Fruit fly (Drosophila melanogaster) whole organism, prepupa: ENCODE results near the gene B9d2.

ENCODE experiments used
- Blimp-1 ChIP-seq: fragments of 200-800 bp; sonication (Bioruptor generic); optimal IDR thresholded peaks from 3 replicates; lab custom pipeline; 2017; ENCODE audit warnings: missing biosample characterization, missing genetic modification characterization, mild to moderate bottlenecking, moderate library complexity, missing genetic modification reagents
- CG11762 ChIP-seq: fragments of 200-800 bp; sonication (Bioruptor generic); optimal IDR thresholded peaks from 3 replicates; lab custom pipeline; 2016; ENCODE audit warnings: missing biosample characterization, missing genetic modification characterization; ENCODE audit not compliant: insufficient read depth
- CG11902 ChIP-seq: fragments of 200-800 bp; sonication (Bioruptor generic); optimal IDR thresholded peaks from 3 replicates; lab custom pipeline; 2016; ENCODE audit warnings: missing biosample characterization, missing genetic modification characterization
- CG15336 ChIP-seq: fragments of 200-800 bp; sonication (Bioruptor generic); IDR thresholded peaks from 2 replicates; pipeline ENCODE4 v1.3.6; 2022; ENCODE audit warnings: missing biosample characterization, missing genetic modification characterization
- CG1621 ChIP-seq: fragments of 200-800 bp; sonication (Bioruptor generic); optimal IDR thresholded peaks from 3 replicates; lab custom pipeline; 2018; ENCODE audit warnings: missing biosample characterization, mild to moderate bottlenecking, missing genetic modification characterization
- CG16779 ChIP-seq: fragments of 200-800 bp; sonication (Bioruptor generic); optimal IDR thresholded peaks from 3 replicates; lab custom pipeline; 2017; ENCODE audit warnings: missing biosample characterization, mild to moderate bottlenecking, missing genetic modification characterization
- CG3032 ChIP-seq: fragments of 200-800 bp; optimal IDR thresholded peaks from 2 replicates; lab custom pipeline; 2019; ENCODE audit warnings: missing biosample characterization, mild to moderate bottlenecking, missing genetic modification characterization, moderate library complexity
- CG31627 ChIP-seq: fragments of 200-800 bp; sonication (Bioruptor generic); optimal IDR thresholded peaks from 3 replicates; lab custom pipeline; 2016; ENCODE audit warnings: missing biosample characterization, missing genetic modification characterization
- CG32006 ChIP-seq: fragments of 200-800 bp; sonication (Bioruptor generic); optimal IDR thresholded peaks from 3 replicates; lab custom pipeline; 2017; ENCODE audit warnings: missing biosample characterization, mild to moderate bottlenecking, missing genetic modification characterization
- CG34406 ChIP-seq: fragments of 200-800 bp; sonication (Bioruptor generic); optimal IDR thresholded peaks from 3 replicates; lab custom pipeline; 2016; ENCODE audit warnings: missing biosample characterization, missing genetic modification characterization
- CG6163 ChIP-seq: fragments of 200-800 bp; sonication (Bioruptor generic); IDR thresholded peaks from 3 replicates; pipeline ENCODE4 v1.3.6; 2022; ENCODE audit warnings: missing biosample characterization, missing genetic modification characterization
- CG6276 ChIP-seq: fragments of 200-800 bp; sonication (Bioruptor generic); optimal IDR thresholded peaks from 2 replicates; lab custom pipeline; 2017; ENCODE audit warnings: missing biosample characterization, mild to moderate bottlenecking, missing genetic modification characterization
- CG6808 ChIP-seq: fragments of 200-800 bp; sonication (Bioruptor generic); optimal IDR thresholded peaks from 3 replicates; lab custom pipeline; 2017; ENCODE audit warnings: missing biosample characterization, missing genetic modification characterization, mild to moderate bottlenecking, moderate library complexity, missing genetic modification reagents
- CG6854 ChIP-seq: fragments of 200-800 bp; sonication (Bioruptor generic); optimal IDR thresholded peaks from 2 replicates; lab custom pipeline; 2017; ENCODE audit warnings: missing biosample characterization, mild to moderate bottlenecking, missing genetic modification characterization
- CG7368 ChIP-seq: fragments of 200-800 bp; sonication (Bioruptor generic); optimal IDR thresholded peaks from 3 replicates; lab custom pipeline; 2016; ENCODE audit warnings: missing biosample characterization, missing genetic modification characterization
- CG8119 ChIP-seq: fragments of 200-800 bp; sonication (Bioruptor generic); IDR thresholded peaks from 3 replicates; pipeline ENCODE4 v1.3.6; 2022; ENCODE audit warnings: missing biosample characterization, missing genetic modification characterization
- CG8632 ChIP-seq: fragments of 200-800 bp; sonication (Bioruptor generic); optimal IDR thresholded peaks from 3 replicates; lab custom pipeline; 2016; ENCODE audit warnings: missing biosample characterization, missing genetic modification characterization
- CG9139 ChIP-seq: fragments of 200-800 bp; sonication (Bioruptor generic); optimal IDR thresholded peaks from 3 replicates; lab custom pipeline; 2017; ENCODE audit warnings: missing biosample characterization, mild to moderate bottlenecking, missing genetic modification characterization
- Eip75B ChIP-seq: fragments of 200-800 bp; sonication (Bioruptor generic); optimal IDR thresholded peaks from 3 replicates; lab custom pipeline; 2016; ENCODE audit warnings: missing biosample characterization, missing genetic modification characterization
- Eip78C ChIP-seq: fragments of 200-800 bp; sonication (Bioruptor generic); peaks from one replicate; lab custom pipeline; 2016; ENCODE audit warnings: missing biosample characterization, missing genetic modification characterization
- Ets21C ChIP-seq: fragments of 200-800 bp; sonication (Bioruptor generic); optimal IDR thresholded peaks from 3 replicates; lab custom pipeline; 2016; ENCODE audit warnings: missing biosample characterization, missing genetic modification characterization
- Ets96B ChIP-seq: fragments of 200-800 bp; optimal IDR thresholded peaks from 2 replicates; lab custom pipeline; 2019; ENCODE audit warnings: missing biosample characterization, mild to moderate bottlenecking, missing genetic modification characterization, moderate library complexity
- Hr38 ChIP-seq: sonication (Bioruptor generic); optimal IDR thresholded peaks from 2 replicates; lab custom pipeline; 2016; ENCODE audit warnings: missing biosample characterization, missing genetic modification characterization
- Lpt ChIP-seq: fragments of 200-800 bp; sonication (Bioruptor generic); optimal IDR thresholded peaks from 3 replicates; lab custom pipeline; 2016; ENCODE audit warnings: missing biosample characterization, missing genetic modification characterization
- Met ChIP-seq: fragments of 200-800 bp; sonication (Bioruptor generic); optimal IDR thresholded peaks from 3 replicates; lab custom pipeline; 2016; ENCODE audit warnings: missing biosample characterization, missing genetic modification characterization
- OdsH ChIP-seq: fragments of 200-800 bp; sonication (Bioruptor generic); optimal IDR thresholded peaks from 3 replicates; lab custom pipeline; 2016; ENCODE audit warnings: missing biosample characterization, missing genetic modification characterization
- Sox102F ChIP-seq: fragments of 200-800 bp; sonication (Bioruptor generic); optimal IDR thresholded peaks from 2 replicates; lab custom pipeline; 2016; ENCODE audit warnings: missing biosample characterization, mild to moderate bottlenecking, missing genetic modification characterization
- Sox14 ChIP-seq: fragments of 200-800 bp; sonication (Bioruptor generic); optimal IDR thresholded peaks from 3 replicates; lab custom pipeline; 2016; ENCODE audit warnings: missing biosample characterization, missing genetic modification characterization
- acj6 ChIP-seq: fragments of 200-800 bp; sonication (Bioruptor generic); optimal IDR thresholded peaks from 3 replicates; lab custom pipeline; 2016; ENCODE audit warnings: missing biosample characterization, missing genetic modification characterization
- cyc ChIP-seq: fragments of 200-800 bp; sonication (Bioruptor generic); optimal IDR thresholded peaks from 3 replicates; lab custom pipeline; 2016; ENCODE audit warnings: missing biosample characterization, missing genetic modification characterization
- dsx ChIP-seq: fragments of 200-800 bp; optimal IDR thresholded peaks from 3 replicates; lab custom pipeline; 2019; ENCODE audit warnings: missing biosample characterization, mild to moderate bottlenecking, missing genetic modification characterization, moderate library complexity; ENCODE audit not compliant: poor library complexity, severe bottlenecking
- eg ChIP-seq: fragments of 200-800 bp; sonication (Bioruptor generic); IDR thresholded peaks from 3 replicates; pipeline ENCODE4 v1.3.6; 2022; ENCODE audit warnings: missing biosample characterization, missing genetic modification characterization
- esn ChIP-seq: fragments of 200-800 bp; sonication (Bioruptor generic); optimal IDR thresholded peaks from 2 replicates; lab custom pipeline; 2016; ENCODE audit warnings: missing biosample characterization, mild to moderate bottlenecking, missing genetic modification characterization, moderate library complexity
- fd59A ChIP-seq: fragments of 200-800 bp; sonication (Bioruptor generic); optimal IDR thresholded peaks from 2 replicates; lab custom pipeline; 2017; ENCODE audit warnings: missing biosample characterization, mild to moderate bottlenecking, missing genetic modification characterization, missing genetic modification reagents
- fd85E ChIP-seq: fragments of 200-800 bp; sonication (Bioruptor generic); optimal IDR thresholded peaks from 3 replicates; lab custom pipeline; 2016; ENCODE audit warnings: missing biosample characterization, missing genetic modification characterization
- fkh ChIP-seq: fragments of 200-800 bp; sonication (Bioruptor generic); optimal IDR thresholded peaks from 3 replicates; lab custom pipeline; 2017; ENCODE audit warnings: missing biosample characterization, mild to moderate bottlenecking, missing genetic modification characterization, moderate library complexity
- lz ChIP-seq: fragments of 200-800 bp; sonication (Bioruptor generic); optimal IDR thresholded peaks from 3 replicates; lab custom pipeline; 2016; ENCODE audit warnings: missing biosample characterization, missing genetic modification characterization
- pdm3 ChIP-seq: fragments of 200-800 bp; sonication (Bioruptor generic); optimal IDR thresholded peaks from 3 replicates; lab custom pipeline; 2016; ENCODE audit warnings: missing biosample characterization, missing genetic modification characterization
- salr ChIP-seq, 2 experiments: fragments of 200-800 bp; sonication (Bioruptor generic); optimal IDR thresholded peaks; 3 replicates each; lab custom pipeline; 2016 to 2018; ENCODE audit warnings: missing biosample characterization in 2 of 2, missing genetic modification characterization in 2 of 2, mild to moderate bottlenecking in 1 of 2
- ss ChIP-seq, 2 experiments: fragments of 200-800 bp; sonication (Bioruptor generic); optimal IDR thresholded peaks; 2 replicates in 1 of 2; 3 replicates in 1 of 2; lab custom pipeline; 2017 to 2018; ENCODE audit warnings: mild to moderate bottlenecking in 2 of 2, missing biosample characterization in 2 of 2, missing genetic modification characterization in 2 of 2, moderate library complexity in 1 of 2
- svp ChIP-seq: fragments of 200-800 bp; sonication (Bioruptor generic); peaks from one replicate; lab custom pipeline; 2016; ENCODE audit warnings: missing biosample characterization, missing genetic modification characterization
- topi ChIP-seq: fragments of 200-800 bp; sonication (Bioruptor generic); optimal IDR thresholded peaks from 3 replicates; lab custom pipeline; 2016; ENCODE audit warnings: missing biosample characterization, missing genetic modification characterization
- vri ChIP-seq: fragments of 200-800 bp; sonication (Bioruptor generic); optimal IDR thresholded peaks from 3 replicates; lab custom pipeline; 2016; ENCODE audit warnings: missing biosample characterization, mild to moderate bottlenecking, missing genetic modification characterization

Gene B9d2

DNA sequence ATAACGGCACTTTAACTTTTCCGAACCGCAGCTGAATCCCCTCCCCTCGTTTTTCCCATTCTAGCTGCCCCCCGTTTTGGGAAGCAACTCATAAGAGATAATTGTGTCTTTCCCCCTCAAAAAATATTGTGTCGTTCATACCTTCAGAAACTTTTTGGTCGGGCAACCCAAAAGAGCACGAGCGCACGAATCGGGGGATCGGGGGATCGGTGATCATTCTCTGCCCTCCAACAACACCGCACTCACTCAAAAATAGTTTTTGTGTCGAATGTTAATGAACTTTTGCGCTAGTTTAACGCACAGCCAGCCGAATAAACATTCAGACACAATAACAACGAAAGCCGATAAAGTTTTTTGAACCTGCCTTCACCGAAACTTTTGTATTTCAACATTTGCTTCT lies 40.1 kb downstream of the B9d2 start:
- TF ChIP-seq CG31627 (GFP tag; lab: Kevin White, UChicago) (no peak), CG6163 (no peak), Sox102F (GFP tag; lab: Kevin White, UChicago) (no peak), Ets96B (no peak), CG6854 (GFP tag; lab: Kevin White, UChicago) (no peak), Ets21C (GFP tag; lab: Kevin White, UChicago) (no peak)

DNA sequence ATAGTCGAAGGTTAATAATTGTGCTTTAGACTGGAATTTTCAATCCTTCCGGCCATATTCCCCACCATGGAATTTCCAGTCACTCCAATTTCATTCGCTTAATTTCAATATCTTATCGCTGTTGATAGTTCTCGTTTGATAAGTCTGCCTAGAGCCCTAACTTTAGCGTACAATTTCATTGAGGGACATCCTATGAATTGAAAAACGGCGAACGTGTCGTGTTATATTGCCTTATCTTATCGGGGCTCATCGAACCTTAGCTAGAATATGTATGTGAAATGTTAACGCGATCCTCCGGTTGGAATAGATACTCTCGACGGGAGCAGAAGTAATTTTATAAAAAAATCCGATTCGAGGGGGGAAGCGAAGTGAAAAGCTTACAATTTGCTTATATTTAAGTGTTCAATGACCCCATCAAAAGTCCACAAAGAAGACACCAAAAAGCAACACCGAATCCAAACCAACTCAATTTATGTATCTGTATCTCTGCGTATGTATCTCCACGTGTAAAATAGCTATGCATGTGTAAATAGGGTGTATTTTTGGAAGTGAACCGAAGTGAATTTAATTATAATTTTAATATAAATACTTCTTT lies 40.8 kb downstream of the B9d2 start:
- no peak for TF ChIP-seq CG6854 (GFP tag; lab: Kevin White, UChicago)
- TF ChIP-seq CG16779 (tag; lab: Kevin White, UChicago) = peak; percentile 6
- TF ChIP-seq svp (GFP tag; lab: Kevin White, UChicago) = peak; percentile 56
- no peak for TF ChIP-seq Blimp-1 (GFP tag; lab: Kevin White, UChicago)

DNA sequence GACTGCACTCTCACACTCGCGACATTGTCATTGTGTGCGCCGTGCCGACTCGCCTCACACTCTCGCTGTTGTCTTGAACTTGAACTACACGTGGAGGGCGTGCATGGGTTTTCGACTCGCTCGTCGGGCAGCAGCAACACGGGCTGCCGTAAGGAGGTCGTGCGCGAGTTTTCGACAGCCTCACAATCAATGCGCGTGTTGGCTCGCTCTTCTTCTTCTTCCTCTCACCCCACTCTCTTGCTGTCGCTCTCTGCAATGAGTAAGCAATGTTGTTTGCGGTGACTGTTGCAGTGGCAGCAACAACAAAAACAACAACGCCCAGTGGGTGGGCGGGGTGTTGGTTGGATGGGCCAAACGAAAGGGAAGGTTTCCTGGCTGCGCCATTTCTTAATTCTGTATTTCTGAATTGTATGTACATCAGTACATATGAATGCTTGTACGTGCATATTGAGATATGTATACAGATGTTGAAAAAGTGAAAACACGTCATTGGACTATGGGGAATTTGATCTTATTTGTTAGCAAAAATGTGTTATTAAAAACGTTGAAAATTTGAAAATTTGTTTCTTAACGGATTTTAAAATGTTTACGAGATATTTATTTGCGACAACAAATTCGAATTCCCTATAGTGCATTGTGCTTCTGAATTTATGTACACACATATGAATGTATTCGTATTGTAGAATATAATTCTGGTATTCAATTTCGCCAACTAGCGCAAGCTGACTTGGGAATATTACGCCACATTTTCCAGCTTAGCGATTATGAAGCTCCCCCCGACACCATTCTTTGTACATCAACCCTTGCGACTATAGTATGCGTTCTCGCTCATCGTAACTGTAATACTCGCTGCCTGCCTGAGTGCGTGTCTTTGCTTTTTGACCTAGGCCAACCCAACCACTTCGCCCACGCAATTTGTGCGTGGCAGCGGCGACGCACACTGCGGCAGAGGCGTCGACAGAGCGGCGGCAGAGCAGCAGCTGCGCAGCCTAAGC lies 41.8 kb downstream of the B9d2 start:
- TF ChIP-seq CG16779 (tag; lab: Kevin White, UChicago) (peak; percentile 66), CG15336 (GFP tag; lab: Robert Waterston, UW) (no peak), acj6 (no peak), vri (peak; percentile 72), CG6854 (GFP tag; lab: Kevin White, UChicago) (peak; percentile 72), CG1621 (tag; lab: Kevin White, UChicago) (peak; percentile 53), OdsH (GFP tag; lab: Kevin White, UChicago) (no peak), CG34406 (no peak), eg (GFP tag; lab: Robert Waterston, UW) (peak; percentile 56; the same call in 2 of the 3 replicates), pdm3 (no peak), Blimp-1 (GFP tag; lab: Kevin White, UChicago) (peak; percentile 99), salr (GFP tag; optimal IDR thresholded peaks at IDR 0.05; lab: Kevin White, UChicago) (peak in 1 of 2 experiments; percentile 35), CG6163 (peak; percentile 70), topi (GFP tag; lab: Kevin White, UChicago) (peak; percentile 17), CG11762 (no peak), CG32006 (no peak), CG6276 (GFP tag; lab: Kevin White, UChicago) (no peak), esn (peak; percentile 32), CG7368 (GFP tag; lab: Kevin White, UChicago) (no peak), CG31627 (GFP tag; lab: Kevin White, UChicago) (peak; percentile 23), CG6808 (GFP tag; lab: Kevin White, UChicago) (no peak), CG8119 (0 out of 3 replicates have a peak, but pooled peaks have one; percentile 15), Eip75B (GFP tag; lab: Kevin White, UChicago) (peak; percentile 93), ss (GFP tag; optimal IDR thresholded peaks at IDR 0.05; lab: Kevin White, UChicago) (no peak), CG8632 (GFP tag; lab: Kevin White, UChicago) (no peak), Eip78C (GFP tag; lab: Kevin White, UChicago) (peak; percentile 98), svp (GFP tag; lab: Kevin White, UChicago) (peak; percentile 97), fd85E (GFP tag; lab: Kevin White, UChicago) (no peak), lz (GFP tag; lab: Kevin White, UChicago) (no peak), CG11902 (GFP tag; lab: Kevin White, UChicago) (no peak), fd59A (GFP tag; lab: Kevin White, UChicago) (no peak), CG9139 (GFP tag; lab: Kevin White, UChicago) (no peak), fkh (GFP tag; lab: Kevin White, UChicago) (peak; percentile 95), CG3032 (no peak), Hr38 (GFP tag; lab: Kevin White, UChicago) (no peak), Met (GFP tag; lab: Kevin White, UChicago) (peak; percentile 100), dsx (GFP tag; lab: Kevin White, UChicago) (peak; percentile 80), Lpt (GFP tag; lab: Kevin White, UChicago) (peak; percentile 21), Sox14 (GFP tag; lab: Kevin White, UChicago) (peak; percentile 77), cyc (no peak)
